Fruit fly (Drosophila melanogaster): Measurements from ENCODE around the gene CG11262.
A peak's percentile ranks its signal among the peaks of the same experiment; 100 is the strongest.

Gene CG11262

dm6 chr3L:13022160-13022853, 27.4 kb downstream of the CG11262 start, which contains the start of gene Adk2 (continued):
- TF ChIP-seq HLH3B (GFP tag; IDR thresholded peaks at IDR 0.05): no peak
- TF ChIP-seq ranshi (GFP tag; IDR thresholded peaks at IDR 0.05): peak; percentile 55; the same call in 1 of the 2 replicates
- TF ChIP-seq wor (GFP tag; IDR thresholded peaks at IDR 0.05): no peak
- TF ChIP-seq Lhr (GFP tag; optimal IDR thresholded peaks at IDR 0.05): peak; percentile 31
- TF ChIP-seq CG11093 (GFP tag; IDR thresholded peaks at IDR 0.05): no peak
- TF ChIP-seq H2.0 (GFP tag; IDR thresholded peaks at IDR 0.05): peak; percentile 40; the same call in 1 of the 2 replicates
- TF ChIP-seq Bgb (GFP tag; IDR thresholded peaks at IDR 0.05; ENCODE audit: partially characterized antibody): peak; percentile 53
- TF ChIP-seq hkb (optimal IDR thresholded peaks at IDR 0.05): no peak
- TF ChIP-seq hkb (GFP tag; IDR thresholded peaks at IDR 0.05): 0 out of 2 replicates have a peak, but pooled peaks have one; percentile 26
- TF ChIP-seq CG4328 (GFP tag; optimal IDR thresholded peaks at IDR 0.05): no peak
- no peak for TF ChIP-seq CG17912 (GFP tag; optimal IDR thresholded peaks at IDR 0.05)
- TF ChIP-seq ind (GFP tag; optimal IDR thresholded peaks at IDR 0.05): no peak
- TF ChIP-seq disco-r (GFP tag; optimal IDR thresholded peaks at IDR 0.05): no peak
- no peak for TF ChIP-seq Hsf (GFP tag; optimal IDR thresholded peaks at IDR 0.05)
- TF ChIP-seq tna (GFP tag; IDR thresholded peaks at IDR 0.05; ENCODE audit: partially characterized antibody): no peak
- TF ChIP-seq ems (GFP tag; optimal IDR thresholded peaks at IDR 0.05): peak; percentile 20
- TF ChIP-seq CG11504 (tag; optimal IDR thresholded peaks at IDR 0.05): peak; percentile 22
- TF ChIP-seq CG12769 (tag; optimal IDR thresholded peaks at IDR 0.05): peak; percentile 48
- TF ChIP-seq Neu2 (GFP tag; optimal IDR thresholded peaks at IDR 0.05; ENCODE audit: borderline replicate concordance): no peak
- TF ChIP-seq inv (GFP tag; IDR thresholded peaks at IDR 0.05; ENCODE audit: partially characterized antibody): no peak
- no peak for TF ChIP-seq CG4424 (GFP tag; optimal IDR thresholded peaks at IDR 0.05)
- TF ChIP-seq CG10543 (GFP tag; optimal IDR thresholded peaks at IDR 0.05): peak; percentile 27
- TF ChIP-seq CG6683 (GFP tag; optimal IDR thresholded peaks at IDR 0.05): no peak
- TF ChIP-seq sd (tag; optimal IDR thresholded peaks at IDR 0.05): peak; percentile 82
- TF ChIP-seq sr (GFP tag; IDR thresholded peaks at IDR 0.05): 0 out of 3 replicates have a peak, but pooled peaks have one; percentile 43
- no peak for TF ChIP-seq D19A (tag; optimal IDR thresholded peaks at IDR 0.05)
- TF ChIP-seq CG3065 (GFP tag; optimal IDR thresholded peaks at IDR 0.05): no peak
- TF ChIP-seq CG12104 (GFP tag; optimal IDR thresholded peaks at IDR 0.05): no peak
- peak; percentile 7 for TF ChIP-seq zfh2 (GFP tag; optimal IDR thresholded peaks at IDR 0.05)
- TF ChIP-seq Spps (tag; optimal IDR thresholded peaks at IDR 0.05): no peak
- TF ChIP-seq CG18011 (GFP tag; optimal IDR thresholded peaks at IDR 0.05): no peak
- peak; percentile 73 for TF ChIP-seq sens (GFP tag)
- no peak for TF ChIP-seq gce (GFP tag; IDR thresholded peaks at IDR 0.05)
- peak; percentile 71 for TF ChIP-seq Ptx1 (GFP tag; IDR thresholded peaks at IDR 0.05)
- TF ChIP-seq CG15479 (GFP tag; optimal IDR thresholded peaks at IDR 0.05): peak; percentile 52
- peak; percentile 47 for TF ChIP-seq sisA (GFP tag; IDR thresholded peaks at IDR 0.05)
- TF ChIP-seq Usf (GFP tag; optimal IDR thresholded peaks at IDR 0.05): no peak
- TF ChIP-seq ab (GFP tag; optimal IDR thresholded peaks at IDR 0.05): no peak
- TF ChIP-seq GATAe (GFP tag; conservative IDR thresholded peaks at IDR 0.05): no peak
- no peak for TF ChIP-seq CG2116 (GFP tag; optimal IDR thresholded peaks at IDR 0.05)
- TF ChIP-seq CG2875 (GFP tag; optimal IDR thresholded peaks at IDR 0.05): no peak
- no peak for TF ChIP-seq CG13123 (GFP tag; optimal IDR thresholded peaks at IDR 0.05)
- peak; percentile 13 for TF ChIP-seq Jarid2 (GFP tag; optimal IDR thresholded peaks at IDR 0.05)
- peak; percentile 16 for TF ChIP-seq Dp (GFP tag; optimal IDR thresholded peaks at IDR 0.05)
- TF ChIP-seq Elba2 (GFP tag; optimal IDR thresholded peaks at IDR 0.05): peak; percentile 8
- TF ChIP-seq Ada2b (GFP tag; IDR thresholded peaks at IDR 0.05): peak; percentile 51
- no peak for TF ChIP-seq nau (GFP tag; optimal IDR thresholded peaks at IDR 0.05)
- no peak for TF ChIP-seq ewg (GFP tag; optimal IDR thresholded peaks at IDR 0.05)
- no peak for TF ChIP-seq CG6175 (GFP tag; IDR thresholded peaks at IDR 0.05)
- no peak for TF ChIP-seq aop (GFP tag; IDR thresholded peaks at IDR 0.05)

All from whole organism, embryonic.